Fruit fly (Drosophila melanogaster): ENCODE measurements around the gene RYa-R.

RYa-R gene

dm6 chr3R:26953478-26953874 lies 43.3 kb upstream of the RYa-R start (continued):
- peak; percentile 20 for TF ChIP-seq HmgZ (tag; optimal IDR thresholded peaks at IDR 0.05)
- peak; percentile 11 for TF ChIP-seq CG12236 (GFP tag; optimal IDR thresholded peaks at IDR 0.05)
- TF ChIP-seq Neu2 (GFP tag; optimal IDR thresholded peaks at IDR 0.05; ENCODE audit: borderline replicate concordance) = no peak
- TF ChIP-seq CG6272 (GFP tag; IDR thresholded peaks at IDR 0.05) = no peak
- no peak for TF ChIP-seq CG13123 (GFP tag; optimal IDR thresholded peaks at IDR 0.05)
- TF ChIP-seq cato (GFP tag; optimal IDR thresholded peaks at IDR 0.05; ENCODE audit: borderline replicate concordance) = peak; percentile 32
- no peak for TF ChIP-seq ERR (GFP tag; optimal IDR thresholded peaks at IDR 0.05)
- no peak for TF ChIP-seq prd (optimal IDR thresholded peaks at IDR 0.05)
- 0 out of 3 replicates have a peak, but pooled peaks have one; percentile 23 for TF ChIP-seq prd (GFP tag; IDR thresholded peaks at IDR 0.05)
- no peak for TF ChIP-seq CG6254 (GFP tag; optimal IDR thresholded peaks at IDR 0.05)
- peak; percentile 42 for TF ChIP-seq unpg (GFP tag; optimal IDR thresholded peaks at IDR 0.05)
- peak; percentile 91 for TF ChIP-seq Drgx (GFP tag; IDR thresholded peaks at IDR 0.05)
- TF ChIP-seq Trl (optimal IDR thresholded peaks at IDR 0.05) = no peak
- TF ChIP-seq Trl (GFP tag; optimal IDR thresholded peaks at IDR 0.05) = peak; percentile 35
- TF ChIP-seq Eip74EF (GFP tag; optimal IDR thresholded peaks at IDR 0.05) = no peak
- TF ChIP-seq gce (GFP tag; IDR thresholded peaks at IDR 0.05) = peak; percentile 29; the same call in 1 of the 3 replicates
- TF ChIP-seq Hsf (GFP tag; optimal IDR thresholded peaks at IDR 0.05) = peak; percentile 57
- TF ChIP-seq Dip3 (GFP tag; optimal IDR thresholded peaks at IDR 0.05) = peak; percentile 1
- peak; percentile 25 for TF ChIP-seq dmrt99B (tag; optimal IDR thresholded peaks at IDR 0.05)
- TF ChIP-seq CG7963 (GFP tag; IDR thresholded peaks at IDR 0.05; ENCODE audit: partially characterized antibody) = no peak
- peak; percentile 43 for TF ChIP-seq lilli (GFP tag; optimal IDR thresholded peaks at IDR 0.05)
- no peak for TF ChIP-seq Ets97D (GFP tag; optimal IDR thresholded peaks at IDR 0.05)
- TF ChIP-seq Taf1 (GFP tag; IDR thresholded peaks at IDR 0.05) = no peak
- TF ChIP-seq CG10209 (GFP tag; optimal IDR thresholded peaks at IDR 0.05) = peak; percentile 2
- TF ChIP-seq PHDP (tag; optimal IDR thresholded peaks at IDR 0.05) = peak; percentile 36
- TF ChIP-seq CG11695 (GFP tag; IDR thresholded peaks at IDR 0.05) = peak; percentile 12; the same call in 1 of the 3 replicates
- TF ChIP-seq Pdp1 (GFP tag; optimal IDR thresholded peaks at IDR 0.05) = peak in 1 of 2 experiments; percentile 22
- no peak for TF ChIP-seq trh (GFP tag; optimal IDR thresholded peaks at IDR 0.05)
- TF ChIP-seq Med (GFP tag) = peak; percentile 85
- peak; percentile 54 for TF ChIP-seq HLH54F (GFP tag; optimal IDR thresholded peaks at IDR 0.05)
- TF ChIP-seq ranshi (GFP tag; IDR thresholded peaks at IDR 0.05) = 0 out of 2 replicates have a peak, but pooled peaks have one; percentile 9
- peak; percentile 62 for TF ChIP-seq CG2120 (GFP tag; optimal IDR thresholded peaks at IDR 0.05)
- TF ChIP-seq grau (tag; optimal IDR thresholded peaks at IDR 0.05) = peak; percentile 28
- TF ChIP-seq CG3847 (GFP tag; IDR thresholded peaks at IDR 0.05) = peak; percentile 27
- TF ChIP-seq CG30403 (GFP tag; optimal IDR thresholded peaks at IDR 0.05) = peak; percentile 28
- TF ChIP-seq Poxn (GFP tag; IDR thresholded peaks at IDR 0.05) = no peak
- TF ChIP-seq Xrp1 (GFP tag; IDR thresholded peaks at IDR 0.05) = no peak
- TF ChIP-seq bsh (GFP tag; optimal IDR thresholded peaks at IDR 0.05) = peak in 1 of 2 experiments; percentile 70
- TF ChIP-seq CG12769 (tag; optimal IDR thresholded peaks at IDR 0.05) = peak; percentile 44
- TF ChIP-seq Oli (tag; optimal IDR thresholded peaks at IDR 0.05) = peak; percentile 11
- TF ChIP-seq zfh2 (GFP tag; optimal IDR thresholded peaks at IDR 0.05) = peak; percentile 49
- TF ChIP-seq mam (GFP tag; optimal IDR thresholded peaks at IDR 0.05) = peak; percentile 13
- peak; percentile 8 for TF ChIP-seq CG2678 (tag; optimal IDR thresholded peaks at IDR 0.05)
- peak; percentile 35 for TF ChIP-seq Atf-2 (GFP tag; optimal IDR thresholded peaks at IDR 0.05)
- TF ChIP-seq gcm2 (GFP tag; optimal IDR thresholded peaks at IDR 0.05) = peak; percentile 16
- no peak for TF ChIP-seq pfk (GFP tag; optimal IDR thresholded peaks at IDR 0.05)
- peak; percentile 87 for TF ChIP-seq sens (GFP tag)
- TF ChIP-seq Side (GFP tag; optimal IDR thresholded peaks at IDR 0.05) = peak; percentile 37
- peak; percentile 12 for TF ChIP-seq CG7839 (tag; optimal IDR thresholded peaks at IDR 0.05)
- peak; percentile 31 for TF ChIP-seq CG9817 (tag; optimal IDR thresholded peaks at IDR 0.05)
- TF ChIP-seq lov (optimal IDR thresholded peaks at IDR 0.05) = no peak
- no peak for TF ChIP-seq lov (GFP tag; IDR thresholded peaks at IDR 0.05)

All from whole organism, embryonic.